Worm (Caenorhabditis elegans) whole organism, late embryonic: ENCODE measurements around the gene ech-9.

Source experiments
- K09A11.1 ChIP-seq: sonication (generic microtip); optimal IDR thresholded peaks from 2 replicates; lab custom pipeline; 2017; ENCODE audit warnings: antibody characterized with exemption, mild to moderate bottlenecking, missing genetic modification characterization, missing compliant biosample characterization; ENCODE audit not compliant: insufficient read depth
- ama-1 ChIP-seq: fragments of 150-350 bp; optimal IDR thresholded peaks from 2 replicates; lab custom pipeline; 2014

DNA sequence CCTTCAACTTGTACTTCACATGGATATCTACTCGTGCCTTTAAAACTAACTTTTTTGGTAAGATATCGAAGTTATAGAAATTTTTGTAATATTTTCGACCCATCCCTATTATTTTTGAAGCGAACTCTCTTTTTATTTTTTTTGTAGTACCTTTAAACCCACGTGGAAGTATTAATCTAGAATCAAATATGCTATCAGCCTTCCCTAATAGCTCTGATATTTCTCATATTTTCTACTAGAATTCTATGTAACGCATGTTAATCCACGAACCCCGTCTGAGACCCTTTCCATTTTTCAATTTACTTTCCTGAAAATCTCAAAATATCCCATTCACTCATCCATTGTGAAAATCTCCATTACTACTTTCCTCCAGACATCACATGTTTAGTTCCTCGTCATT lies 38.2 kb upstream of the ech-9 start:
- TF ChIP-seq K09A11.1, result no peak
- TF ChIP-seq ama-1 (lab: Kevin White, UChicago), result no peak
